Fruit fly (Drosophila melanogaster) whole organism, embryonic: ENCODE results near the gene Glut1.
A peak's percentile ranks its signal among the peaks of the same experiment; 100 is the strongest.

ENCODE experiments used
- Atf-2 ChIP-seq: fragments of 200-800 bp; sonication (Bioruptor generic); optimal IDR thresholded peaks from 2 replicates; lab custom pipeline; 2016; ENCODE audit warnings: missing biosample characterization, missing genetic modification characterization
- CG10274 ChIP-seq: fragments of 200-800 bp; sonication (Bioruptor generic); optimal IDR thresholded peaks from 3 replicates; lab custom pipeline; 2017; ENCODE audit warnings: missing biosample characterization, mild to moderate bottlenecking, missing genetic modification characterization
- CG11085 ChIP-seq: fragments of 200-800 bp; sonication (Bioruptor generic); IDR thresholded peaks from 2 replicates; pipeline ENCODE4 v1.3.6; 2022; ENCODE audit warnings: missing biosample characterization, missing genetic modification characterization
- CG11696 ChIP-seq: fragments of 200-800 bp; sonication (Bioruptor generic); IDR thresholded peaks from 2 replicates; pipeline ENCODE4 v1.3.6; 2022; ENCODE audit warnings: missing biosample characterization, missing genetic modification characterization
- CG17829 ChIP-seq: fragments of 200-800 bp; optimal IDR thresholded peaks from 2 replicates; lab custom pipeline; 2019; ENCODE audit warnings: missing biosample characterization, mild to moderate bottlenecking, missing genetic modification characterization, moderate library complexity
- CG17912 ChIP-seq: fragments of 200-800 bp; sonication (Bioruptor generic); optimal IDR thresholded peaks from 2 replicates; lab custom pipeline; 2018; ENCODE audit warnings: missing biosample characterization, mild to moderate bottlenecking, missing genetic modification characterization
- CG2116 ChIP-seq: fragments of 200-800 bp; sonication (Bioruptor generic); optimal IDR thresholded peaks from 3 replicates; lab custom pipeline; 2018; ENCODE audit warnings: missing biosample characterization, mild to moderate bottlenecking, missing genetic modification characterization
- CG32772 ChIP-seq: fragments of 200-800 bp; sonication (Bioruptor generic); IDR thresholded peaks from 2 replicates; pipeline ENCODE4 v1.3.6; 2022; ENCODE audit warnings: missing biosample characterization, missing genetic modification characterization
- CG3838 ChIP-seq: fragments of 200-800 bp; sonication (Bioruptor generic); optimal IDR thresholded peaks from 3 replicates; lab custom pipeline; 2016; ENCODE audit warnings: missing biosample characterization, missing genetic modification characterization
- CG6689 ChIP-seq: fragments of 200-800 bp; sonication (Bioruptor generic); IDR thresholded peaks from 2 replicates; pipeline ENCODE4 v1.3.6; 2022; ENCODE audit warnings: missing biosample characterization, missing genetic modification characterization
- CG6765 ChIP-seq: fragments of 200-800 bp; sonication (Bioruptor generic); optimal IDR thresholded peaks from 3 replicates; lab custom pipeline; 2017; ENCODE audit warnings: missing biosample characterization, mild to moderate bottlenecking, missing genetic modification characterization
- CG7786 ChIP-seq: fragments of 200-800 bp; sonication (Bioruptor generic); optimal IDR thresholded peaks from 2 replicates; lab custom pipeline; 2016; ENCODE audit warnings: missing biosample characterization, missing genetic modification characterization
- CG7839 ChIP-seq: fragments of 200-800 bp; sonication (Bioruptor generic); optimal IDR thresholded peaks from 3 replicates; lab custom pipeline; 2018; ENCODE audit warnings: missing biosample characterization, mild to moderate bottlenecking, missing genetic modification characterization, moderate library complexity
- CG7987 ChIP-seq: fragments of 200-800 bp; sonication (Bioruptor generic); optimal IDR thresholded peaks from 2 replicates; lab custom pipeline; 2018; ENCODE audit warnings: missing biosample characterization, mild to moderate bottlenecking, missing genetic modification characterization, moderate library complexity
- CG8388 ChIP-seq: fragments of 200-800 bp; sonication (Bioruptor generic); optimal IDR thresholded peaks from 2 replicates; lab custom pipeline; 2019; ENCODE audit warnings: missing biosample characterization, mild to moderate bottlenecking, missing genetic modification characterization, moderate library complexity
- CG9215 ChIP-seq: fragments of 200-800 bp; sonication (Bioruptor generic); IDR thresholded peaks from 2 replicates; pipeline ENCODE4 v1.3.6; 2022; ENCODE audit warnings: missing biosample characterization, missing genetic modification characterization
- CG9797 ChIP-seq: fragments of 200-800 bp; sonication (Bioruptor generic); optimal IDR thresholded peaks from 3 replicates; lab custom pipeline; 2018; ENCODE audit warnings: missing biosample characterization, mild to moderate bottlenecking, missing genetic modification characterization
- CoRest ChIP-seq: fragments of 200-800 bp; sonication (Bioruptor generic); optimal IDR thresholded peaks from 3 replicates; lab custom pipeline; 2018; ENCODE audit warnings: missing biosample characterization, mild to moderate bottlenecking, missing genetic modification characterization, moderate library complexity
- GATAe ChIP-seq: fragments of 200-800 bp; sonication (Bioruptor generic); conservative IDR thresholded peaks from 2 replicates; pipeline ENCODE4 v1.3.6; 2022; ENCODE audit warnings: missing biosample characterization, missing genetic modification characterization
- HmgZ ChIP-seq: fragments of 200-800 bp; sonication (Bioruptor generic); optimal IDR thresholded peaks from 2 replicates; lab custom pipeline; 2018; ENCODE audit warnings: missing biosample characterization, mild to moderate bottlenecking, missing genetic modification characterization
- MTF-1 ChIP-seq: fragments of 200-800 bp; sonication (Bioruptor generic); optimal IDR thresholded peaks from 2 replicates; lab custom pipeline; 2018; ENCODE audit warnings: missing biosample characterization, mild to moderate bottlenecking, missing genetic modification characterization, borderline replicate concordance
- Myb ChIP-seq: fragments of 200-800 bp; sonication (Bioruptor generic); optimal IDR thresholded peaks from 2 replicates; lab custom pipeline; 2016; ENCODE audit warnings: missing biosample characterization, missing genetic modification characterization
- NK7.1 ChIP-seq: fragments of 200-800 bp; sonication (Bioruptor generic); optimal IDR thresholded peaks from 3 replicates; lab custom pipeline; 2016; ENCODE audit warnings: missing biosample characterization, missing genetic modification characterization
- Nf-YB ChIP-seq: fragments of 200-800 bp; sonication (Bioruptor generic); optimal IDR thresholded peaks from 3 replicates; lab custom pipeline; 2019; ENCODE audit warnings: missing biosample characterization, mild to moderate bottlenecking, missing genetic modification characterization, moderate library complexity
- NfI ChIP-seq: fragments of 200-800 bp; sonication (Bioruptor generic); optimal IDR thresholded peaks from 3 replicates; lab custom pipeline; 2018; ENCODE audit warnings: missing biosample characterization, mild to moderate bottlenecking, missing genetic modification characterization, moderate library complexity
- Oli ChIP-seq: fragments of 200-800 bp; sonication (Bioruptor generic); optimal IDR thresholded peaks from 2 replicates; lab custom pipeline; 2018; ENCODE audit warnings: missing biosample characterization, mild to moderate bottlenecking, missing genetic modification characterization, moderate library complexity
- Pdp1 ChIP-seq, 2 experiments: fragments of 200-800 bp; sonication (Bioruptor generic); optimal IDR thresholded peaks; 3 replicates each; lab custom pipeline; 2016; ENCODE audit warnings: missing biosample characterization in 2 of 2, missing genetic modification characterization in 2 of 2, mild to moderate bottlenecking in 1 of 2, moderate library complexity in 1 of 2
- Scr ChIP-seq: fragments of 200-800 bp; sonication (Bioruptor generic); IDR thresholded peaks from 2 replicates; pipeline ENCODE4 v1.3.6; 2022; ENCODE audit warnings: missing biosample characterization, missing genetic modification characterization; ENCODE audit not compliant: partially characterized antibody
- Stat92E ChIP-seq, 3 experiments: fragments of >200 bp in 2 of 3; fragments of 200-800 bp in 1 of 3; sonication (Bioruptor generic) in 1 of 3; optimal IDR thresholded peaks; 2 replicates each; lab custom pipeline; 2017 to 2019; ENCODE audit warnings: missing biosample characterization in 3 of 3, missing genetic modification characterization in 3 of 3, mild to moderate bottlenecking in 1 of 3, moderate library complexity in 1 of 3
- bcd ChIP-seq: fragments of 200-800 bp; sonication (Bioruptor generic); optimal IDR thresholded peaks from 2 replicates; lab custom pipeline; 2017; ENCODE audit warnings: missing biosample characterization, mild to moderate bottlenecking, missing genetic modification characterization
- bowl ChIP-seq: fragments of 200-800 bp; sonication (Bioruptor generic); IDR thresholded peaks from 2 replicates; pipeline ENCODE4 v1.3.6; 2022; ENCODE audit warnings: missing biosample characterization, missing genetic modification characterization
- chinmo ChIP-seq: fragments of 200-800 bp; sonication (Bioruptor generic); IDR thresholded peaks from 4 replicates; pipeline ENCODE4 v1.3.6; 2022; ENCODE audit warnings: missing biosample characterization, missing genetic modification characterization; ENCODE audit not compliant: partially characterized antibody
- dmrt11E ChIP-seq: fragments of 200-800 bp; sonication (Bioruptor generic); optimal IDR thresholded peaks from 3 replicates; lab custom pipeline; 2018; ENCODE audit warnings: missing biosample characterization, mild to moderate bottlenecking, missing genetic modification characterization, moderate library complexity
- eyg ChIP-seq: fragments of 200-800 bp; sonication (Bioruptor generic); optimal IDR thresholded peaks from 3 replicates; lab custom pipeline; 2016; ENCODE audit warnings: missing biosample characterization, missing genetic modification characterization
- gem ChIP-seq: fragments of 200-800 bp; sonication (Bioruptor generic); optimal IDR thresholded peaks from 2 replicates; lab custom pipeline; 2019; ENCODE audit warnings: missing biosample characterization, mild to moderate bottlenecking, missing genetic modification characterization, moderate library complexity
- gro ChIP-seq: fragments of 200-800 bp; sonication (Bioruptor generic); optimal IDR thresholded peaks from 2 replicates; lab custom pipeline; 2016; ENCODE audit warnings: missing biosample characterization, missing genetic modification characterization
- kah ChIP-seq: fragments of 200-800 bp; sonication (Bioruptor generic); optimal IDR thresholded peaks from 2 replicates; lab custom pipeline; 2018; ENCODE audit warnings: missing biosample characterization, mild to moderate bottlenecking, missing genetic modification characterization
- knrl ChIP-seq: fragments of 200-800 bp; sonication (Bioruptor generic); IDR thresholded peaks from 3 replicates; pipeline ENCODE4 v1.3.6; 2022; ENCODE audit warnings: missing biosample characterization, missing genetic modification characterization; ENCODE audit not compliant: partially characterized antibody
- lab ChIP-seq: fragments of 200-800 bp; sonication (Bioruptor generic); optimal IDR thresholded peaks from 3 replicates; lab custom pipeline; 2017; ENCODE audit warnings: missing biosample characterization, missing genetic modification characterization, mild to moderate bottlenecking, moderate library complexity, missing genetic modification reagents
- mirr ChIP-seq: fragments of 200-800 bp; sonication (Bioruptor generic); optimal IDR thresholded peaks from 3 replicates; lab custom pipeline; 2018; ENCODE audit warnings: missing biosample characterization, mild to moderate bottlenecking, missing genetic modification characterization
- nmo ChIP-seq: fragments of 200-800 bp; sonication (Bioruptor generic); optimal IDR thresholded peaks from 2 replicates; lab custom pipeline; 2018; ENCODE audit warnings: missing biosample characterization, mild to moderate bottlenecking, missing genetic modification characterization, moderate library complexity
- pan ChIP-seq, 4 experiments: fragments of >200 bp in 3 of 4; fragments of 200-800 bp in 1 of 4; sonication (Bioruptor generic) in 1 of 4; optimal IDR thresholded peaks in 3 of 4; IDR thresholded peaks in 1 of 4; 2 replicates each; pipeline versions ENCODE4 v1.3.6 to Lab custom; 2017 to 2022; ENCODE audit warnings: missing biosample characterization in 2 of 4, missing genetic modification characterization in 2 of 4, mixed read lengths in 1 of 4
- pb ChIP-seq: fragments of 200-800 bp; sonication (Bioruptor generic); optimal IDR thresholded peaks from 3 replicates; lab custom pipeline; 2016; ENCODE audit warnings: missing biosample characterization, missing genetic modification characterization
- pho ChIP-seq: fragments of 200-800 bp; sonication (Bioruptor generic); optimal IDR thresholded peaks from 2 replicates; lab custom pipeline; 2016; ENCODE audit warnings: missing biosample characterization, missing genetic modification characterization
- rib ChIP-seq: fragments of 200-800 bp; sonication (Bioruptor generic); IDR thresholded peaks from 2 replicates; pipeline ENCODE4 v1.3.6; 2022; ENCODE audit warnings: missing biosample characterization, missing genetic modification characterization
- run ChIP-seq: fragments of 200-800 bp; sonication (Bioruptor generic); optimal IDR thresholded peaks from 3 replicates; lab custom pipeline; 2018; ENCODE audit warnings: missing biosample characterization, mild to moderate bottlenecking, missing genetic modification characterization
- sd ChIP-seq: fragments of 200-800 bp; sonication (Bioruptor generic); optimal IDR thresholded peaks from 3 replicates; lab custom pipeline; 2018; ENCODE audit warnings: missing biosample characterization, mild to moderate bottlenecking, missing genetic modification characterization, moderate library complexity
- sima ChIP-seq: fragments of 200-800 bp; sonication (Bioruptor generic); optimal IDR thresholded peaks from 2 replicates; lab custom pipeline; 2016; ENCODE audit warnings: missing biosample characterization, missing genetic modification characterization
- sr ChIP-seq: fragments of 200-800 bp; sonication (Bioruptor generic); IDR thresholded peaks from 3 replicates; pipeline ENCODE4 v1.3.6; 2022; ENCODE audit warnings: missing biosample characterization, missing genetic modification characterization
- sug ChIP-seq: fragments of 200-800 bp; optimal IDR thresholded peaks from 2 replicates; lab custom pipeline; 2019; ENCODE audit warnings: missing biosample characterization, mild to moderate bottlenecking, missing genetic modification characterization, moderate library complexity

Gene Glut1

DNA sequence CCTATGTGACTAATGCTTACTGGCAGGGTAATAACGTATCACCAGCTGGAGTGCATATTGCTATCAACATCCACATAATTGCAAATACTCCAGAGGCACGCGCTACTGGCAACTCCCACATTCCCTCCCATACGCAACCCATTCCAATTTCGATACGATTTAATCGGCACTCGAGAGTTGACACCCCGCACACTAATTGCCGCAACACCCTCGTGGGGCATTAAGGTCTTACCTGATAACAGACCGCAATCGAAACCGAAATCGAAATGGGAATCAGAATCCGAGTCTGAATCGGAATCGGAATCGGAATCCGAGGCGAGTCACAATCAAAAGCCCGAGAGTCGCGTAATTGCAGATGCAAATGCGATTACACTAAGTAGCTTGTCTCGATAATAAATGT, 44.7 kb downstream of the Glut1 start (continued):
- TF ChIP-seq pho (GFP tag; lab: Kevin White, UChicago) (no peak), CG17912 (GFP tag; lab: Kevin White, UChicago) (no peak), Nf-YB (GFP tag; lab: Kevin White, UChicago) (no peak), lab (GFP tag; lab: Kevin White, UChicago) (peak; percentile 26), Atf-2 (GFP tag; lab: Kevin White, UChicago) (no peak), CG11085 (GFP tag; lab: Robert Waterston, UW) (no peak), NfI (GFP tag; lab: Kevin White, UChicago) (no peak), CG7987 (no peak), Pdp1 (GFP tag; optimal IDR thresholded peaks at IDR 0.05; lab: Kevin White, UChicago) (peak in 1 of 2 experiments; percentile 25), CG9215 (GFP tag; lab: Robert Waterston, UW) (no peak), gem (tag; lab: Kevin White, UChicago) (no peak), MTF-1 (GFP tag; lab: Kevin White, UChicago) (no peak), NK7.1 (GFP tag; lab: Kevin White, UChicago) (no peak), GATAe (GFP tag; lab: Robert Waterston, UW) (peak; percentile 63), sima (GFP tag; lab: Kevin White, UChicago) (no peak), rib (GFP tag; lab: Robert Waterston, UW) (no peak), Oli (no peak), CG7786 (no peak), CG7839 (tag; lab: Kevin White, UChicago) (no peak), pb (GFP tag; lab: Kevin White, UChicago) (no peak), CG9797 (GFP tag; lab: Kevin White, UChicago) (no peak), gro (GFP tag; lab: Kevin White, UChicago) (peak; percentile 63), knrl (GFP tag; lab: Robert Waterston, UW) (no peak), CG10274 (GFP tag; lab: Kevin White, UChicago) (no peak), CG2116 (no peak), CG32772 (GFP tag; lab: Robert Waterston, UW) (no peak), chinmo (GFP tag; lab: Robert Waterston, UW) (0 out of 4 replicates have a peak, but pooled peaks have one; percentile 40), CG3838 (GFP tag; lab: Kevin White, UChicago) (no peak), nmo (GFP tag; lab: Kevin White, UChicago) (no peak), sr (GFP tag; lab: Robert Waterston, UW) (no peak), CG6689 (GFP tag; lab: Robert Waterston, UW) (no peak), Myb (GFP tag; lab: Kevin White, UChicago) (no peak), eyg (no peak), CoRest (tag; lab: Kevin White, UChicago) (no peak), run (tag; lab: Kevin White, UChicago) (peak; percentile 64), kah (no peak), CG6765 (GFP tag; lab: Kevin White, UChicago) (no peak), sug (tag; lab: Kevin White, UChicago) (peak; percentile 95), CG17829 (no peak), dmrt11E (no peak), sd (tag; lab: Kevin White, UChicago) (peak; percentile 65), pan (optimal IDR thresholded peaks at IDR 0.05; lab: Kevin White, UChicago) (no peak), pan (GFP tag; optimal IDR thresholded peaks at IDR 0.05 in 1 of 2, IDR thresholded peaks at IDR 0.05 in 1 of 2) (no peak), bcd (no peak), HmgZ (peak; percentile 6), Stat92E (GFP tag; optimal IDR thresholded peaks at IDR 0.05; lab: Kevin White, UChicago) (no peak), mirr (peak; percentile 67), CG11696 (no peak), bowl (GFP tag; lab: Robert Waterston, UW) (no peak), Scr (GFP tag; lab: Robert Waterston, UW) (no peak), CG8388 (GFP tag; lab: Kevin White, UChicago) (no peak)
